Fruit fly (Drosophila melanogaster) whole organism, prepupa: ENCODE data around the gene Tmf.

ENCODE experiments used
- Blimp-1 ChIP-seq: fragments of 200-800 bp; sonication (Bioruptor generic); optimal IDR thresholded peaks from 3 replicates; lab custom pipeline; 2017; ENCODE audit warnings: missing biosample characterization, missing genetic modification characterization, mild to moderate bottlenecking, moderate library complexity, missing genetic modification reagents
- CG10631 ChIP-seq: fragments of 200-800 bp; sonication (Bioruptor generic); optimal IDR thresholded peaks from 2 replicates; lab custom pipeline; 2016; ENCODE audit warnings: missing biosample characterization, missing genetic modification characterization
- CG10669 ChIP-seq: fragments of 200-800 bp; sonication (Bioruptor generic); optimal IDR thresholded peaks from 3 replicates; lab custom pipeline; 2018; ENCODE audit warnings: missing biosample characterization, mild to moderate bottlenecking, missing genetic modification characterization, moderate library complexity
- CG11294 ChIP-seq: fragments of 200-800 bp; sonication (Bioruptor generic); IDR thresholded peaks from 2 replicates; pipeline ENCODE4 v1.3.6; 2022; ENCODE audit warnings: missing biosample characterization, missing genetic modification characterization
- CG11762 ChIP-seq: fragments of 200-800 bp; sonication (Bioruptor generic); optimal IDR thresholded peaks from 3 replicates; lab custom pipeline; 2016; ENCODE audit warnings: missing biosample characterization, missing genetic modification characterization; ENCODE audit not compliant: insufficient read depth
- CG15336 ChIP-seq: fragments of 200-800 bp; sonication (Bioruptor generic); IDR thresholded peaks from 2 replicates; pipeline ENCODE4 v1.3.6; 2022; ENCODE audit warnings: missing biosample characterization, missing genetic modification characterization
- CG1621 ChIP-seq: fragments of 200-800 bp; sonication (Bioruptor generic); optimal IDR thresholded peaks from 3 replicates; lab custom pipeline; 2018; ENCODE audit warnings: missing biosample characterization, mild to moderate bottlenecking, missing genetic modification characterization
- CG16779 ChIP-seq: fragments of 200-800 bp; sonication (Bioruptor generic); optimal IDR thresholded peaks from 3 replicates; lab custom pipeline; 2017; ENCODE audit warnings: missing biosample characterization, mild to moderate bottlenecking, missing genetic modification characterization
- CG3032 ChIP-seq: fragments of 200-800 bp; optimal IDR thresholded peaks from 2 replicates; lab custom pipeline; 2019; ENCODE audit warnings: missing biosample characterization, mild to moderate bottlenecking, missing genetic modification characterization, moderate library complexity
- CG31627 ChIP-seq: fragments of 200-800 bp; sonication (Bioruptor generic); optimal IDR thresholded peaks from 3 replicates; lab custom pipeline; 2016; ENCODE audit warnings: missing biosample characterization, missing genetic modification characterization
- CG32006 ChIP-seq: fragments of 200-800 bp; sonication (Bioruptor generic); optimal IDR thresholded peaks from 3 replicates; lab custom pipeline; 2017; ENCODE audit warnings: missing biosample characterization, mild to moderate bottlenecking, missing genetic modification characterization
- CG34406 ChIP-seq: fragments of 200-800 bp; sonication (Bioruptor generic); optimal IDR thresholded peaks from 3 replicates; lab custom pipeline; 2016; ENCODE audit warnings: missing biosample characterization, missing genetic modification characterization
- CG3919 ChIP-seq: fragments of 200-800 bp; sonication (Bioruptor generic); optimal IDR thresholded peaks from 3 replicates; lab custom pipeline; 2016; ENCODE audit warnings: missing biosample characterization, missing genetic modification characterization
- CG4318 ChIP-seq: fragments of 200-800 bp; sonication (Bioruptor generic); optimal IDR thresholded peaks from 3 replicates; lab custom pipeline; 2017; ENCODE audit warnings: missing biosample characterization, mild to moderate bottlenecking, missing genetic modification characterization
- CG6163 ChIP-seq: fragments of 200-800 bp; sonication (Bioruptor generic); IDR thresholded peaks from 3 replicates; pipeline ENCODE4 v1.3.6; 2022; ENCODE audit warnings: missing biosample characterization, missing genetic modification characterization
- CG6276 ChIP-seq: fragments of 200-800 bp; sonication (Bioruptor generic); optimal IDR thresholded peaks from 2 replicates; lab custom pipeline; 2017; ENCODE audit warnings: missing biosample characterization, mild to moderate bottlenecking, missing genetic modification characterization
- CG6792 ChIP-seq: fragments of 200-800 bp; sonication (Bioruptor generic); optimal IDR thresholded peaks from 3 replicates; lab custom pipeline; 2016; ENCODE audit warnings: missing biosample characterization, missing genetic modification characterization
- CG6808 ChIP-seq: fragments of 200-800 bp; sonication (Bioruptor generic); optimal IDR thresholded peaks from 3 replicates; lab custom pipeline; 2017; ENCODE audit warnings: missing biosample characterization, missing genetic modification characterization, mild to moderate bottlenecking, moderate library complexity, missing genetic modification reagents
- CG6854 ChIP-seq: fragments of 200-800 bp; sonication (Bioruptor generic); optimal IDR thresholded peaks from 2 replicates; lab custom pipeline; 2017; ENCODE audit warnings: missing biosample characterization, mild to moderate bottlenecking, missing genetic modification characterization
- CG8119 ChIP-seq: fragments of 200-800 bp; sonication (Bioruptor generic); IDR thresholded peaks from 3 replicates; pipeline ENCODE4 v1.3.6; 2022; ENCODE audit warnings: missing biosample characterization, missing genetic modification characterization
- CG8319 ChIP-seq: fragments of 200-800 bp; sonication (Bioruptor generic); optimal IDR thresholded peaks from 3 replicates; lab custom pipeline; 2016; ENCODE audit warnings: missing biosample characterization, missing genetic modification characterization
- CG8632 ChIP-seq: fragments of 200-800 bp; sonication (Bioruptor generic); optimal IDR thresholded peaks from 3 replicates; lab custom pipeline; 2016; ENCODE audit warnings: missing biosample characterization, missing genetic modification characterization
- Eip75B ChIP-seq: fragments of 200-800 bp; sonication (Bioruptor generic); optimal IDR thresholded peaks from 3 replicates; lab custom pipeline; 2016; ENCODE audit warnings: missing biosample characterization, missing genetic modification characterization
- Eip78C ChIP-seq: fragments of 200-800 bp; sonication (Bioruptor generic); peaks from one replicate; lab custom pipeline; 2016; ENCODE audit warnings: missing biosample characterization, missing genetic modification characterization
- Eip93F ChIP-seq: fragments of 200-800 bp; sonication (Bioruptor generic); optimal IDR thresholded peaks from 2 replicates; lab custom pipeline; 2016; ENCODE audit warnings: missing biosample characterization, mild to moderate bottlenecking, missing genetic modification characterization
- Ets21C ChIP-seq: fragments of 200-800 bp; sonication (Bioruptor generic); optimal IDR thresholded peaks from 3 replicates; lab custom pipeline; 2016; ENCODE audit warnings: missing biosample characterization, missing genetic modification characterization
- Gug ChIP-seq: fragments of 200-800 bp; sonication (Bioruptor generic); IDR thresholded peaks from 2 replicates; pipeline ENCODE4 v1.3.6; 2022; ENCODE audit warnings: missing biosample characterization, missing genetic modification characterization
- Hr38 ChIP-seq: sonication (Bioruptor generic); optimal IDR thresholded peaks from 2 replicates; lab custom pipeline; 2016; ENCODE audit warnings: missing biosample characterization, missing genetic modification characterization
- Hr39 ChIP-seq: fragments of 200-800 bp; sonication (Bioruptor generic); optimal IDR thresholded peaks from 2 replicates; lab custom pipeline; 2016; ENCODE audit warnings: missing biosample characterization, missing genetic modification characterization
- Hr4 ChIP-seq: fragments of 200-800 bp; sonication (Bioruptor generic); optimal IDR thresholded peaks from 3 replicates; lab custom pipeline; 2016; ENCODE audit warnings: missing biosample characterization, missing genetic modification characterization
- Lpt ChIP-seq: fragments of 200-800 bp; sonication (Bioruptor generic); optimal IDR thresholded peaks from 3 replicates; lab custom pipeline; 2016; ENCODE audit warnings: missing biosample characterization, missing genetic modification characterization
- Met ChIP-seq: fragments of 200-800 bp; sonication (Bioruptor generic); optimal IDR thresholded peaks from 3 replicates; lab custom pipeline; 2016; ENCODE audit warnings: missing biosample characterization, missing genetic modification characterization
- OdsH ChIP-seq: fragments of 200-800 bp; sonication (Bioruptor generic); optimal IDR thresholded peaks from 3 replicates; lab custom pipeline; 2016; ENCODE audit warnings: missing biosample characterization, missing genetic modification characterization
- Sox14 ChIP-seq: fragments of 200-800 bp; sonication (Bioruptor generic); optimal IDR thresholded peaks from 3 replicates; lab custom pipeline; 2016; ENCODE audit warnings: missing biosample characterization, missing genetic modification characterization
- Sox15 ChIP-seq: fragments of 200-800 bp; sonication (Bioruptor generic); optimal IDR thresholded peaks from 3 replicates; lab custom pipeline; 2016; ENCODE audit warnings: missing biosample characterization, missing genetic modification characterization
- achi ChIP-seq: fragments of 200-800 bp; sonication (Bioruptor generic); optimal IDR thresholded peaks from 3 replicates; lab custom pipeline; 2016; ENCODE audit warnings: missing biosample characterization, missing genetic modification characterization
- acj6 ChIP-seq: fragments of 200-800 bp; sonication (Bioruptor generic); optimal IDR thresholded peaks from 3 replicates; lab custom pipeline; 2016; ENCODE audit warnings: missing biosample characterization, missing genetic modification characterization
- cyc ChIP-seq: fragments of 200-800 bp; sonication (Bioruptor generic); optimal IDR thresholded peaks from 3 replicates; lab custom pipeline; 2016; ENCODE audit warnings: missing biosample characterization, missing genetic modification characterization
- dac ChIP-seq: fragments of 200-800 bp; sonication (Bioruptor generic); optimal IDR thresholded peaks from 2 replicates; lab custom pipeline; 2017; ENCODE audit warnings: missing biosample characterization, mild to moderate bottlenecking, missing genetic modification characterization
- dsx ChIP-seq: fragments of 200-800 bp; optimal IDR thresholded peaks from 3 replicates; lab custom pipeline; 2019; ENCODE audit warnings: missing biosample characterization, mild to moderate bottlenecking, missing genetic modification characterization, moderate library complexity; ENCODE audit not compliant: poor library complexity, severe bottlenecking
- eg ChIP-seq: fragments of 200-800 bp; sonication (Bioruptor generic); IDR thresholded peaks from 3 replicates; pipeline ENCODE4 v1.3.6; 2022; ENCODE audit warnings: missing biosample characterization, missing genetic modification characterization
- fd59A ChIP-seq: fragments of 200-800 bp; sonication (Bioruptor generic); optimal IDR thresholded peaks from 2 replicates; lab custom pipeline; 2017; ENCODE audit warnings: missing biosample characterization, mild to moderate bottlenecking, missing genetic modification characterization, missing genetic modification reagents
- fkh ChIP-seq: fragments of 200-800 bp; sonication (Bioruptor generic); optimal IDR thresholded peaks from 3 replicates; lab custom pipeline; 2017; ENCODE audit warnings: missing biosample characterization, mild to moderate bottlenecking, missing genetic modification characterization, moderate library complexity
- lz ChIP-seq: fragments of 200-800 bp; sonication (Bioruptor generic); optimal IDR thresholded peaks from 3 replicates; lab custom pipeline; 2016; ENCODE audit warnings: missing biosample characterization, missing genetic modification characterization
- pdm3 ChIP-seq: fragments of 200-800 bp; sonication (Bioruptor generic); optimal IDR thresholded peaks from 3 replicates; lab custom pipeline; 2016; ENCODE audit warnings: missing biosample characterization, missing genetic modification characterization
- salr ChIP-seq, 2 experiments: fragments of 200-800 bp; sonication (Bioruptor generic); optimal IDR thresholded peaks; 3 replicates each; lab custom pipeline; 2016 to 2018; ENCODE audit warnings: missing biosample characterization in 2 of 2, missing genetic modification characterization in 2 of 2, mild to moderate bottlenecking in 1 of 2
- spab ChIP-seq: fragments of 200-800 bp; sonication (Bioruptor generic); optimal IDR thresholded peaks from 2 replicates; lab custom pipeline; 2017; ENCODE audit warnings: missing biosample characterization, mild to moderate bottlenecking, missing genetic modification characterization, missing genetic modification reagents
- ss ChIP-seq, 2 experiments: fragments of 200-800 bp; sonication (Bioruptor generic); optimal IDR thresholded peaks; 2 replicates in 1 of 2; 3 replicates in 1 of 2; lab custom pipeline; 2017 to 2018; ENCODE audit warnings: mild to moderate bottlenecking in 2 of 2, missing biosample characterization in 2 of 2, missing genetic modification characterization in 2 of 2, moderate library complexity in 1 of 2
- svp ChIP-seq: fragments of 200-800 bp; sonication (Bioruptor generic); peaks from one replicate; lab custom pipeline; 2016; ENCODE audit warnings: missing biosample characterization, missing genetic modification characterization
- topi ChIP-seq: fragments of 200-800 bp; sonication (Bioruptor generic); optimal IDR thresholded peaks from 3 replicates; lab custom pipeline; 2016; ENCODE audit warnings: missing biosample characterization, missing genetic modification characterization
- vri ChIP-seq: fragments of 200-800 bp; sonication (Bioruptor generic); optimal IDR thresholded peaks from 3 replicates; lab custom pipeline; 2016; ENCODE audit warnings: missing biosample characterization, mild to moderate bottlenecking, missing genetic modification characterization

Tmf gene

dm6 chrX:6863289-6863938 lies 19.3 kb downstream of the Tmf start, which contains the start of gene CG43736:
Gene CG43736 (plus strand): TSS chrX:6863888.
- TF ChIP-seq CG8319 (GFP tag; lab: Kevin White, UChicago) (peak; percentile 74), CG6854 (GFP tag; lab: Kevin White, UChicago) (peak; percentile 87), Eip78C (GFP tag; lab: Kevin White, UChicago) (peak; percentile 99), Gug (GFP tag; lab: Robert Waterston, UW) (peak; percentile 93), fkh (GFP tag; lab: Kevin White, UChicago) (peak; percentile 73), CG11762 (GFP tag; lab: Kevin White, UChicago) (peak; percentile 90), acj6 (GFP tag; lab: Kevin White, UChicago) (peak; percentile 94), CG6792 (GFP tag; lab: Kevin White, UChicago) (peak; percentile 90), svp (GFP tag; lab: Kevin White, UChicago) (peak; percentile 99), Hr38 (GFP tag; lab: Kevin White, UChicago) (no peak), Hr4 (GFP tag; lab: Kevin White, UChicago) (peak; percentile 96), CG1621 (tag; lab: Kevin White, UChicago) (peak; percentile 88), Hr39 (peak; percentile 92), CG34406 (GFP tag; lab: Kevin White, UChicago) (peak; percentile 90), cyc (GFP tag; lab: Kevin White, UChicago) (peak; percentile 93), Lpt (peak; percentile 96), CG3919 (GFP tag; lab: Kevin White, UChicago) (peak; percentile 93), vri (peak; percentile 78), fd59A (GFP tag; lab: Kevin White, UChicago) (peak; percentile 93), CG16779 (tag; lab: Kevin White, UChicago) (peak; percentile 89), CG32006 (peak; percentile 98), CG3032 (peak; percentile 96), Sox15 (peak; percentile 86), Ets21C (peak; percentile 91), CG11294 (GFP tag; lab: Robert Waterston, UW) (peak; percentile 84), CG6808 (peak; percentile 94), CG15336 (GFP tag; lab: Robert Waterston, UW) (peak; percentile 96), salr (GFP tag; optimal IDR thresholded peaks at IDR 0.05; lab: Kevin White, UChicago) (peak; percentile 86 to 98), CG6276 (GFP tag; lab: Kevin White, UChicago) (peak; percentile 97), Blimp-1 (peak; percentile 80), spab (GFP tag; lab: Kevin White, UChicago) (peak; percentile 92), pdm3 (GFP tag; lab: Kevin White, UChicago) (peak; percentile 95), lz (GFP tag; lab: Kevin White, UChicago) (peak; percentile 94), OdsH (peak; percentile 95), topi (GFP tag; lab: Kevin White, UChicago) (peak; percentile 96), Eip75B (GFP tag; lab: Kevin White, UChicago) (peak; percentile 93), dsx (GFP tag; lab: Kevin White, UChicago) (peak; percentile 93), CG6163 (GFP tag; lab: Robert Waterston, UW) (peak; percentile 87), CG8632 (GFP tag; lab: Kevin White, UChicago) (peak; percentile 92), eg (GFP tag; lab: Robert Waterston, UW) (peak; percentile 91), achi (GFP tag; lab: Kevin White, UChicago) (peak; percentile 94), CG4318 (GFP tag; lab: Kevin White, UChicago) (peak; percentile 96), CG10631 (GFP tag; lab: Kevin White, UChicago) (peak; percentile 95), CG10669 (GFP tag; lab: Kevin White, UChicago) (peak; percentile 94), Eip93F (GFP tag; lab: Kevin White, UChicago) (peak; percentile 52), CG8119 (GFP tag; lab: Robert Waterston, UW) (peak; percentile 95), Met (GFP tag; lab: Kevin White, UChicago) (peak; percentile 96), dac (GFP tag; lab: Kevin White, UChicago) (peak; percentile 91), Sox14 (GFP tag; lab: Kevin White, UChicago) (peak; percentile 96), CG31627 (peak; percentile 94), ss (GFP tag; optimal IDR thresholded peaks at IDR 0.05; lab: Kevin White, UChicago) (peak; percentile 79 to 93)
